Worm (Caenorhabditis elegans): ENCODE measurements around the gene ram-5.

The ram-5 gene

ce11 chrX:14513462-14513861 is 36.5 kb upstream of the ram-5 start:
- no peak for TF ChIP-seq zag-1 (tag; optimal IDR thresholded peaks at IDR 0.05)
- no peak for TF ChIP-seq eor-1 (tag; optimal IDR thresholded peaks at IDR 0.05)
- TF ChIP-seq nfya-1 (tag; optimal IDR thresholded peaks at IDR 0.05; ENCODE audit: insufficient read depth): peak; percentile 4
- no peak for TF ChIP-seq hmg-11 (tag; optimal IDR thresholded peaks at IDR 0.05)
- no peak for TF ChIP-seq sea-2 (GFP tag; optimal IDR thresholded peaks at IDR 0.05)
- no peak for TF ChIP-seq lin-15B (tag; optimal IDR thresholded peaks at IDR 0.05)
- TF ChIP-seq pha-4 (tag; optimal IDR thresholded peaks at IDR 0.05): peak; percentile 12
- TF ChIP-seq nhr-237 (tag; optimal IDR thresholded peaks at IDR 0.05): no peak
- TF ChIP-seq nhr-23 (tag; optimal IDR thresholded peaks at IDR 0.05): no peak
- TF ChIP-seq egl-5 (tag; optimal IDR thresholded peaks at IDR 0.05): peak; percentile 60
- TF ChIP-seq lin-39 (tag; optimal IDR thresholded peaks at IDR 0.05): peak; percentile 37
- no peak for TF ChIP-seq nhr-25 (tag; optimal IDR thresholded peaks at IDR 0.05)
- no peak for TF ChIP-seq pqm-1 (tag; optimal IDR thresholded peaks at IDR 0.05)
- no peak for TF ChIP-seq nhr-76 (tag; optimal IDR thresholded peaks at IDR 0.05)
- TF ChIP-seq tbx-2 (tag; optimal IDR thresholded peaks at IDR 0.05): no peak

DNA sequence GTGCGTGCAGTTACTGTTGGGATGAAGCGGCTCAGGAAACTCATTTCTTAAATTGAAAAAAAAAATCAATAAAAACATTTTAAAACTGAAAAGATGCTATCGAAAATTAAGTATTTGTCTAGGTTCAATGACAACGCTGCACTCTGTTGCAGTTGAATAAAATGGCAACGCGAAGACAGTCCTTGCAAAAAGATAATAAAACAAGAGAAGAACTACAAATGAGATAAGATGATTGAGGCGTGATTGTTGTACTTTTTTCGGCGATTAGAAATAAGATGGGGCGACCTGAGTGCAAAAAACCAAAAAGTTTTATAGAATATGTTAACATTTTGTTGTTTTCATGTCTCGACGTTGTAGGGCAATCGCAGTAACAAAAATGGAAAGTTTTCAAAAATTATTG is 34.9 kb upstream of the ram-5 start, which contains the start of gene gcsh-1:
Gene gcsh-1, minus strand, starts transcription at position 46 of the 400 bp plus-strand sequence.
- TF ChIP-seq daf-12 (tag; optimal IDR thresholded peaks at IDR 0.05) (no peak), pqm-1 (tag; optimal IDR thresholded peaks at IDR 0.05) (peak; percentile 45), elt-2 (tag; optimal IDR thresholded peaks at IDR 0.05) (peak; percentile 62), zag-1 (tag; optimal IDR thresholded peaks at IDR 0.05) (no peak), ceh-9 (tag; optimal IDR thresholded peaks at IDR 0.05) (no peak), skn-1 (tag; optimal IDR thresholded peaks at IDR 0.05) (no peak)

- no peak for TF ChIP-seq ceh-82 (tag; optimal IDR thresholded peaks at IDR 0.05)
- TF ChIP-seq elt-1 (tag; optimal IDR thresholded peaks at IDR 0.05): no peak
- TF ChIP-seq zag-1 (tag; optimal IDR thresholded peaks at IDR 0.05): no peak
- no peak for TF ChIP-seq fos-1 (tag; optimal IDR thresholded peaks at IDR 0.05)
- TF ChIP-seq sea-2 (GFP tag; optimal IDR thresholded peaks at IDR 0.05): no peak
- no peak for TF ChIP-seq mml-1 (tag; optimal IDR thresholded peaks at IDR 0.05)
- TF ChIP-seq aly-2 (tag; optimal IDR thresholded peaks at IDR 0.05): no peak
- TF ChIP-seq nhr-77 (tag; optimal IDR thresholded peaks at IDR 0.05): no peak
- no peak for TF ChIP-seq lsy-12 (tag; optimal IDR thresholded peaks at IDR 0.05)
- TF ChIP-seq unc-39 (tag; optimal IDR thresholded peaks at IDR 0.05): no peak
- no peak for TF ChIP-seq ztf-11 (tag; optimal IDR thresholded peaks at IDR 0.05)
- TF ChIP-seq fkh-2 (tag; optimal IDR thresholded peaks at IDR 0.05): no peak
Measured at ce11 chrX:14516560-14516959, 33.4 kb upstream of the ram-5 start, which contains the start of gene D1025.10. Gene D1025.10, plus strand, starts transcription at chrX:14516860.

DNA sequence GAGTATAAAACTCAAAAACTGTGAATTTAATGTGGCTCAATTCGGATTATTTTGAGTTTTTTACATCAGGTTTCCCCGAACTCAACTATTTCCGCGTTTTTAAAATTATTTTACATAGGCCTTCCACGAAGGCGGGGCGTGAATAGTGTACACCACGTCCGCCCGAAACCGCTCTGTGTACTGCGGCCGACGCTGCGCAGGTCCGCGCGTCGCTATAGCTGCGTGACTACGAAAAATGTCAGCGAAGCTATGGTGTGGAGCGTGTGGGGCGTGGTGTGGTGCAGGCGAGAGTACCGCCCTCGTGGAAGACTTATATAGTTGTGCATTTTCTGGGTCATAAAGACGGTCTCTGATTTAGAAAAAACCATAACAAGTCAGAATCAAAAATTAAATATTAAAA is 32.1 kb upstream of the ram-5 start:
- TF ChIP-seq nhr-28 (tag; optimal IDR thresholded peaks at IDR 0.05) (no peak), snpc-4 (tag; optimal IDR thresholded peaks at IDR 0.05) (peak; percentile 19)

ce11 chrX:14520463-14520862 is 29.5 kb upstream of the ram-5 start, which contains the start of gene D1025.1:
Gene D1025.1, plus strand, starts transcription at chrX:14520763.
- TF ChIP-seq egl-27 (tag; optimal IDR thresholded peaks at IDR 0.05) (no peak), lin-39 (tag; optimal IDR thresholded peaks at IDR 0.05) (no peak), nhr-77 (tag; optimal IDR thresholded peaks at IDR 0.05) (no peak), ceh-28 (tag; optimal IDR thresholded peaks at IDR 0.05) (no peak), ceh-9 (tag; optimal IDR thresholded peaks at IDR 0.05) (no peak)

- no peak for TF ChIP-seq nhr-23 (tag; optimal IDR thresholded peaks at IDR 0.05)
- no peak for TF ChIP-seq ceh-16 (tag; optimal IDR thresholded peaks at IDR 0.05)
Measured at ce11 chrX:14523275-14523674, 26.7 kb upstream of the ram-5 start, which contains the start of gene nspc-16. Gene nspc-16, plus strand, starts transcription at chrX:14523575.
